Worm (Caenorhabditis elegans): Measurements from ENCODE around the gene C44H9.4.

ce11 chrV:12845247-12845646 lies 9.8 kb downstream of the C44H9.4 start, which contains the start of gene C44H9.6:
- TF ChIP-seq dao-5 (tag; optimal IDR thresholded peaks at IDR 0.05) (no peak), W03F9.2 (tag; optimal IDR thresholded peaks at IDR 0.05) (no peak), him-1 (tag; optimal IDR thresholded peaks at IDR 0.05) (no peak)
